Worm (Caenorhabditis elegans): ENCODE measurements around the gene C25F9.8.

C25F9.8 gene

DNA sequence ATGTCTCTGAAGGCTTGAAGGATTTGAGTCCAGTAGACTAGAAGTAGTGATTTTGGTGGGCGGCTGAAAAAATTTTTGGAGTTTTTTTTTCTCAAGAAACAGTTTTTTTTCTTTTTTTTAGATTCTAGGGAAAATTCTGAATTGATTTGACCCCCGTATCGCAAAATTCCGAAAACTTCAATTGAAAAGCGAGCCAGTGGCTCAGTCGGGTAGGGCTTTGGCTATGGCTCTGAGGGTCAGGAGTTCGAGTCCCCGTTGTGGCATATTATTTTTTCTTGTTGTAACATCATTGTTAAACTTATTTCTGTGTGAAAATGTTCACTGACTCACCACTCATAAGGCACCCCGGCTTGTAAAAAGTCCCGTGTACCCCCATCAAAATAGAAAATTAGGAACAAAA, 3.5 kb downstream of the C25F9.8 start:
- TF ChIP-seq scrt-1 (GFP tag; IDR thresholded peaks at IDR 0.05) (no peak), tra-4 (tag; optimal IDR thresholded peaks at IDR 0.05) (no peak), ama-1 (optimal IDR thresholded peaks at IDR 0.05) (no peak), hmbx-1 (tag; optimal IDR thresholded peaks at IDR 0.05) (no peak)

DNA sequence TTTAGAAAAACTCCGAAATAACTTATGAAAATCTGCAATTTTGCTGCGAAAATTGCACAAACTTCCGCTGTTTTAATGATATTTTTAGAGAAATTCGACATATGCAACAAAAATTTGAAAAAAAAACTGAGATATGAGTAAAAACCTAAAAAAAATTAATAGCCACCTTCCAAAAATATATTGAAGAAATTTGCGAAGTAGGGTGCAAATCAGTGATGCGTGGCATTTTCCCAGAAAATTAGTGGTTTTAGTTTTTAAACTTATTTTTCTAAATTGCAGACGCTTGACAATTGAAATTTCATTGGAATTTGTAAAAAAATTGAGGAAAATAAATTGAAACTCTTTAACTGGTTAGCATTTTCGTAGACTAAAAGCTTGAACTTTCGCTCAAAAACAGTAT, 4.0 kb downstream of the C25F9.8 start, which contains the start of gene C25F9.13:
C25F9.13 (minus strand) TSS at position 101 of the 400 bp plus-strand sequence.
- TF ChIP-seq ama-1 (optimal IDR thresholded peaks at IDR 0.05) (no peak), scrt-1 (GFP tag; IDR thresholded peaks at IDR 0.05) (no peak), F13C5.2 (tag; optimal IDR thresholded peaks at IDR 0.05) (no peak), tbx-11 (GFP tag; IDR thresholded peaks at IDR 0.05) (no peak), aly-1 (tag; optimal IDR thresholded peaks at IDR 0.05) (no peak), tra-4 (tag; optimal IDR thresholded peaks at IDR 0.05) (no peak), hmg-4 (GFP tag; optimal IDR thresholded peaks at IDR 0.05) (no peak), tbx-37 (GFP tag; conservative IDR thresholded peaks at IDR 0.05) (no peak), sea-1 (GFP tag; conservative IDR thresholded peaks at IDR 0.05) (no peak), flt-1 (GFP tag; IDR thresholded peaks at IDR 0.05) (no peak), hnd-1 (tag; optimal IDR thresholded peaks at IDR 0.05) (no peak), B0310.2 (tag; optimal IDR thresholded peaks at IDR 0.05) (no peak)

ce11 chrV:19400619-19401018, 5.8 kb downstream of the C25F9.8 start, which contains the start of gene srw-86:
TSS of gene srw-86 (minus strand) at chrV:19400719.
- no peak for TF ChIP-seq tbx-11 (GFP tag; IDR thresholded peaks at IDR 0.05)
- TF ChIP-seq scrt-1 (GFP tag; IDR thresholded peaks at IDR 0.05), result no peak
- no peak for TF ChIP-seq hnd-1 (tag; optimal IDR thresholded peaks at IDR 0.05)
- TF ChIP-seq sea-1 (GFP tag; conservative IDR thresholded peaks at IDR 0.05), result no peak
- no peak for TF ChIP-seq ets-7 (tag; optimal IDR thresholded peaks at IDR 0.05)
- TF ChIP-seq ceh-13 (GFP tag; optimal IDR thresholded peaks at IDR 0.05), result no peak
- no peak for TF ChIP-seq pes-1 (GFP tag; IDR thresholded peaks at IDR 0.05)
- TF ChIP-seq ceh-36 (tag; optimal IDR thresholded peaks at IDR 0.05), result no peak
- TF ChIP-seq hmg-4 (GFP tag; optimal IDR thresholded peaks at IDR 0.05), result no peak
- TF ChIP-seq hmbx-1 (tag; optimal IDR thresholded peaks at IDR 0.05), result no peak
- no peak for TF ChIP-seq aly-1 (tag; optimal IDR thresholded peaks at IDR 0.05)

- TF ChIP-seq ama-1 (optimal IDR thresholded peaks at IDR 0.05), result no peak
Measured at ce11 chrV:19401429-19401828, 6.6 kb downstream of the C25F9.8 start.

- no peak for TF ChIP-seq hmbx-1 (tag; optimal IDR thresholded peaks at IDR 0.05)
- no peak for TF ChIP-seq ceh-36 (tag; optimal IDR thresholded peaks at IDR 0.05)
- no peak for TF ChIP-seq B0310.2 (tag; optimal IDR thresholded peaks at IDR 0.05)
- TF ChIP-seq hmg-4 (GFP tag; optimal IDR thresholded peaks at IDR 0.05), result no peak
- no peak for TF ChIP-seq tbx-11 (GFP tag; IDR thresholded peaks at IDR 0.05)
- TF ChIP-seq tra-4 (tag; optimal IDR thresholded peaks at IDR 0.05), result no peak
- TF ChIP-seq F13C5.2 (tag; optimal IDR thresholded peaks at IDR 0.05), result no peak
- TF ChIP-seq aly-1 (tag; optimal IDR thresholded peaks at IDR 0.05), result no peak
- TF ChIP-seq tbx-37 (GFP tag; conservative IDR thresholded peaks at IDR 0.05), result no peak
- TF ChIP-seq pes-1 (GFP tag; IDR thresholded peaks at IDR 0.05), result no peak
- TF ChIP-seq hnd-1 (tag; optimal IDR thresholded peaks at IDR 0.05), result no peak
- TF ChIP-seq sea-1 (GFP tag; conservative IDR thresholded peaks at IDR 0.05), result no peak
- no peak for TF ChIP-seq flt-1 (GFP tag; IDR thresholded peaks at IDR 0.05)
Measured at ce11 chrV:19402855-19403254, 8.0 kb downstream of the C25F9.8 start, which contains the start of gene C25F9.12. TSS of gene C25F9.12 (minus strand) at chrV:19402955.

- TF ChIP-seq sea-1 (GFP tag; conservative IDR thresholded peaks at IDR 0.05) (no peak), F13C5.2 (tag; optimal IDR thresholded peaks at IDR 0.05) (no peak), hnd-1 (tag; optimal IDR thresholded peaks at IDR 0.05) (no peak), tbx-37 (GFP tag; conservative IDR thresholded peaks at IDR 0.05) (no peak), ceh-13 (GFP tag; optimal IDR thresholded peaks at IDR 0.05) (no peak), scrt-1 (GFP tag; IDR thresholded peaks at IDR 0.05) (no peak), hmg-4 (GFP tag; optimal IDR thresholded peaks at IDR 0.05) (no peak), pes-1 (GFP tag; IDR thresholded peaks at IDR 0.05) (no peak), flt-1 (GFP tag; IDR thresholded peaks at IDR 0.05) (no peak), ama-1 (optimal IDR thresholded peaks at IDR 0.05) (no peak), ceh-36 (tag; optimal IDR thresholded peaks at IDR 0.05) (no peak), B0310.2 (tag; optimal IDR thresholded peaks at IDR 0.05) (no peak), hmbx-1 (tag; optimal IDR thresholded peaks at IDR 0.05) (no peak), ets-7 (tag; optimal IDR thresholded peaks at IDR 0.05) (no peak), tra-4 (tag; optimal IDR thresholded peaks at IDR 0.05) (no peak), tbx-11 (GFP tag; IDR thresholded peaks at IDR 0.05) (no peak), aly-1 (tag; optimal IDR thresholded peaks at IDR 0.05) (no peak)
Measured at ce11 chrV:19403619-19404018, 8.8 kb downstream of the C25F9.8 start.

- TF ChIP-seq tbx-11 (GFP tag; IDR thresholded peaks at IDR 0.05) (no peak), ama-1 (optimal IDR thresholded peaks at IDR 0.05) (no peak), hmbx-1 (tag; optimal IDR thresholded peaks at IDR 0.05) (no peak), tra-4 (tag; optimal IDR thresholded peaks at IDR 0.05) (no peak), ets-7 (tag; optimal IDR thresholded peaks at IDR 0.05) (no peak), pes-1 (GFP tag; IDR thresholded peaks at IDR 0.05) (no peak), sea-1 (GFP tag; conservative IDR thresholded peaks at IDR 0.05) (no peak), B0310.2 (tag; optimal IDR thresholded peaks at IDR 0.05) (no peak)
Measured at ce11 chrV:19405276-19405815, 10.5 kb downstream of the C25F9.8 start, which contains the start of the genes C25F9.6 and C25F9.10. TSS of gene C25F9.6 (minus strand) at chrV:19405326. TSS of gene C25F9.10 (plus strand) at chrV:19405729.

- no peak for TF ChIP-seq B0310.2 (tag; optimal IDR thresholded peaks at IDR 0.05)
- TF ChIP-seq tbx-11 (GFP tag; IDR thresholded peaks at IDR 0.05), result no peak
- TF ChIP-seq tbx-37 (GFP tag; conservative IDR thresholded peaks at IDR 0.05), result no peak
- TF ChIP-seq aly-1 (tag; optimal IDR thresholded peaks at IDR 0.05), result no peak
- TF ChIP-seq hnd-1 (tag; optimal IDR thresholded peaks at IDR 0.05), result no peak
- TF ChIP-seq hmbx-1 (tag; optimal IDR thresholded peaks at IDR 0.05), result no peak
Measured at ce11 chrV:19410663-19411062, 15.8 kb downstream of the C25F9.8 start, which contains the start of gene C25F9.5. TSS of gene C25F9.5 (minus strand) at chrV:19410857.

Measured in whole organism, early embryonic.